Worm (Caenorhabditis elegans): ENCODE data around the gene F18F11.4.
A peak's percentile ranks its signal among the peaks of the same experiment; 100 is the strongest.

Gene F18F11.4

DNA sequence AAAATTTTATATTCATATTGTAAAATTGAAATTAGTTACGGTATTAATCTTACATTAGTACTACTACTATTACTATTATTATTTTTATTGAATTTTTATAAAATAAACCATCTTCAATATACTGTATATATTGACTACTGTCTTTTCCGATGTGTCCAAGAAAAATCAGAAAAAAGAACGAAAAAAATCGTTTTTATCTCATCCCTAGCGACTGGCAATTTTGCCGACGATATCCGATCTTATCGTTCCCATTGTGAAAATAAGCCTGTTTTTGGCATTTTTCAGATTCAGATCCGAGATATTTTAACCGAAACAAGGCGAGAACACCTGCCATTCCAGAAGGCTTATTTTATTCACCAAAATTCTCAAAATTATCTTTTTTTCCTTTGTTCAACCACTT, at the start of gene F18F11.4:
TSS of gene F18F11.4 (plus strand) at position 301 of the 400 bp plus-strand sequence.
- TF ChIP-seq sma-9 (GFP tag; optimal IDR thresholded peaks at IDR 0.05) (no peak), sma-9 (tag; optimal IDR thresholded peaks at IDR 0.05) (no peak), snpc-4 (tag; optimal IDR thresholded peaks at IDR 0.05) (no peak), blmp-1 (tag; optimal IDR thresholded peaks at IDR 0.05; ENCODE audit: insufficient read depth) (no peak), gmeb-1 (tag; optimal IDR thresholded peaks at IDR 0.05) (no peak), nhr-129 (tag; optimal IDR thresholded peaks at IDR 0.05) (no peak), sma-3 (GFP tag; optimal IDR thresholded peaks at IDR 0.05) (no peak), ZK546.5 (tag; optimal IDR thresholded peaks at IDR 0.05) (no peak), nhr-237 (tag; optimal IDR thresholded peaks at IDR 0.05) (no peak), elt-1 (tag; optimal IDR thresholded peaks at IDR 0.05) (no peak), nhr-6 (tag; optimal IDR thresholded peaks at IDR 0.05) (no peak), crh-2 (tag; optimal IDR thresholded peaks at IDR 0.05) (no peak), lin-11 (tag; optimal IDR thresholded peaks at IDR 0.05) (no peak), sem-4 (tag; optimal IDR thresholded peaks at IDR 0.05) (no peak), alr-1 (tag; optimal IDR thresholded peaks at IDR 0.05) (no peak), dmd-4 (tag; optimal IDR thresholded peaks at IDR 0.05) (no peak)

- TF ChIP-seq C34F6.9 (tag; optimal IDR thresholded peaks at IDR 0.05) (peak; percentile 29), sma-9 (GFP tag; optimal IDR thresholded peaks at IDR 0.05) (peak; percentile 15), sma-9 (tag; optimal IDR thresholded peaks at IDR 0.05) (no peak), skn-1 (tag; optimal IDR thresholded peaks at IDR 0.05) (no peak), crh-2 (tag; optimal IDR thresholded peaks at IDR 0.05) (peak; percentile 67)
Measured at ce11 chrIV:282008-282407, 48.6 kb upstream of the F18F11.4 start.

ce11 chrIV:283347-283746, 47.3 kb upstream of the F18F11.4 start, which contains the start of gene best-19:
TSS of gene best-19 (plus strand) at chrIV:283647.
- TF ChIP-seq ceh-82 (tag; optimal IDR thresholded peaks at IDR 0.05) = no peak
- TF ChIP-seq blmp-1 (tag; optimal IDR thresholded peaks at IDR 0.05; ENCODE audit: insufficient read depth) = no peak
- no peak for TF ChIP-seq zag-1 (tag; optimal IDR thresholded peaks at IDR 0.05)
- TF ChIP-seq sma-9 (GFP tag; optimal IDR thresholded peaks at IDR 0.05) = no peak
- no peak for TF ChIP-seq sma-9 (tag; optimal IDR thresholded peaks at IDR 0.05)
- no peak for TF ChIP-seq aly-2 (tag; optimal IDR thresholded peaks at IDR 0.05)
- no peak for TF ChIP-seq elt-3 (tag; optimal IDR thresholded peaks at IDR 0.05)
- no peak for TF ChIP-seq unc-55 (GFP tag; optimal IDR thresholded peaks at IDR 0.05)
- TF ChIP-seq unc-62 (GFP tag; optimal IDR thresholded peaks at IDR 0.05) = no peak
- no peak for TF ChIP-seq ama-1 (optimal IDR thresholded peaks at IDR 0.05)
- no peak for TF ChIP-seq ceh-16 (tag; optimal IDR thresholded peaks at IDR 0.05)
- no peak for TF ChIP-seq lin-39 (tag; optimal IDR thresholded peaks at IDR 0.05)

- no peak for TF ChIP-seq Y55F3AM.14 (GFP tag; optimal IDR thresholded peaks at IDR 0.05)
- no peak for TF ChIP-seq skn-1 (tag; optimal IDR thresholded peaks at IDR 0.05)
- TF ChIP-seq aly-2 (tag; optimal IDR thresholded peaks at IDR 0.05) = no peak
- no peak for TF ChIP-seq unc-39 (tag; optimal IDR thresholded peaks at IDR 0.05)
- TF ChIP-seq sma-3 (GFP tag; optimal IDR thresholded peaks at IDR 0.05) = no peak
- no peak for TF ChIP-seq elt-1 (tag; optimal IDR thresholded peaks at IDR 0.05)
- TF ChIP-seq R02D3.7 (tag; optimal IDR thresholded peaks at IDR 0.05) = no peak
- no peak for TF ChIP-seq ceh-82 (tag; optimal IDR thresholded peaks at IDR 0.05)
- TF ChIP-seq ztf-11 (tag; optimal IDR thresholded peaks at IDR 0.05) = no peak
- no peak for TF ChIP-seq gmeb-1 (tag; optimal IDR thresholded peaks at IDR 0.05)
- no peak for TF ChIP-seq unc-62 (GFP tag; optimal IDR thresholded peaks at IDR 0.05)
- no peak for TF ChIP-seq zag-1 (tag; optimal IDR thresholded peaks at IDR 0.05)
- no peak for TF ChIP-seq ama-1 (optimal IDR thresholded peaks at IDR 0.05)
- no peak for TF ChIP-seq nhr-129 (tag; optimal IDR thresholded peaks at IDR 0.05)
- no peak for TF ChIP-seq mbf-1 (tag; optimal IDR thresholded peaks at IDR 0.05)
- no peak for TF ChIP-seq nhr-6 (tag; optimal IDR thresholded peaks at IDR 0.05)
- TF ChIP-seq unc-55 (GFP tag; optimal IDR thresholded peaks at IDR 0.05) = no peak
- no peak for TF ChIP-seq nhr-10 (tag; optimal IDR thresholded peaks at IDR 0.05)
- TF ChIP-seq C34F6.9 (tag; optimal IDR thresholded peaks at IDR 0.05) = no peak
Measured at ce11 chrIV:288027-288426, 42.6 kb upstream of the F18F11.4 start, which contains the start of gene T21D12.14. TSS of gene T21D12.14 (minus strand) at chrIV:288127.

DNA sequence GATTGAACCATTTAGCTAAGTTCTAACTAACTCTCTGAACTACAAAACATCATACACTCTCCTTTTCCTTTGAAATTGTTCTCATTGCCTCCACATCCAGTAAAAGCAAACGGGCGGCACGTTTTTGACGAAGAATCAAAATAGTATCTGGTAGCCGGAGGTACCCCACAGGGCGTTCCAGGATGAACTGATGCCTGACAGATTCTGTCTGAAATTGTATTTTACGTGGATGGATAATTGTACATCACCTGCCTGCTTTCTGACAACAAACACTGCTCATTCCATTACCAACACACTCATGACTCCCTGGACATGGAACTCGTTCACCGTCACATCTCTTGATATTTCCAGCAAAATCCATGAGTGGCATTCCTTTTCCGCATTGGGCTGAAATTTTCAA, 40.2 kb upstream of the F18F11.4 start:
- TF ChIP-seq ceh-16 (tag; optimal IDR thresholded peaks at IDR 0.05) = no peak
- TF ChIP-seq ztf-11 (tag; optimal IDR thresholded peaks at IDR 0.05) = no peak
- TF ChIP-seq Y55F3AM.14 (GFP tag; optimal IDR thresholded peaks at IDR 0.05) = no peak
- TF ChIP-seq nhr-11 (tag; optimal IDR thresholded peaks at IDR 0.05) = no peak
- no peak for TF ChIP-seq nhr-77 (tag; optimal IDR thresholded peaks at IDR 0.05)
- TF ChIP-seq egl-27 (tag; optimal IDR thresholded peaks at IDR 0.05) = no peak
- no peak for TF ChIP-seq blmp-1 (tag; optimal IDR thresholded peaks at IDR 0.05; ENCODE audit: insufficient read depth)
- TF ChIP-seq mab-5 (tag; optimal IDR thresholded peaks at IDR 0.05) = no peak
- TF ChIP-seq unc-55 (GFP tag; optimal IDR thresholded peaks at IDR 0.05) = no peak
- TF ChIP-seq ceh-82 (tag; optimal IDR thresholded peaks at IDR 0.05) = no peak
